Worm (Caenorhabditis elegans) whole organism, L4 larva: ENCODE data around the gene sulp-2.

Source experiments
- F10B5.3 ChIP-seq: sonication (generic microtip); optimal IDR thresholded peaks from 2 replicates; lab custom pipeline; 2016; ENCODE audit warnings: mild to moderate bottlenecking, missing genetic modification characterization, missing compliant biosample characterization
- F26F4.8 ChIP-seq: fragments of 200-800 bp; sonication (Bioruptor generic); conservative IDR thresholded peaks from 2 replicates; pipeline ENCODE4 v1.3.6; 2022; ENCODE audit warnings: missing genetic modification characterization, missing compliant biosample characterization
- F37D6.2 ChIP-seq: sonication (generic microtip); optimal IDR thresholded peaks from 2 replicates; lab custom pipeline; 2016; ENCODE audit warnings: mild to moderate bottlenecking, missing genetic modification characterization, missing compliant biosample characterization
- F49E8.2 ChIP-seq: sonication (generic microtip); optimal IDR thresholded peaks from 2 replicates; lab custom pipeline; 2016; ENCODE audit warnings: missing compliant biosample characterization, mild to moderate bottlenecking, missing genetic modification characterization, borderline replicate concordance
- R02D3.7 ChIP-seq: fragments of 150-350 bp; sonication (generic microtip); optimal IDR thresholded peaks from 3 replicates; lab custom pipeline; 2014; ENCODE audit warnings: missing biosample characterization, missing genetic modification characterization
- T20F7.1 ChIP-seq: fragments of 200-800 bp; sonication (Bioruptor generic); optimal IDR thresholded peaks from 2 replicates; lab custom pipeline; 2018; ENCODE audit warnings: mild to moderate bottlenecking, missing genetic modification characterization, missing compliant biosample characterization
- Y48G9A.11 ChIP-seq: fragments of 200-800 bp; sonication (Bioruptor generic); IDR thresholded peaks from 2 replicates; pipeline ENCODE4 v1.3.6; 2022; ENCODE audit warnings: missing genetic modification reagents, missing genetic modification characterization, missing compliant biosample characterization
- Y5F2A.4 ChIP-seq: fragments of 200-800 bp; sonication (Bioruptor generic); optimal IDR thresholded peaks from 2 replicates; lab custom pipeline; 2018; ENCODE audit warnings: mild to moderate bottlenecking, missing genetic modification characterization, missing compliant biosample characterization
- ZK546.5 ChIP-seq, 2 experiments: sonication (generic microtip); optimal IDR thresholded peaks; 2 replicates each; lab custom pipeline; 2017; ENCODE audit warnings: missing biosample characterization in 2 of 2, missing genetic modification characterization in 2 of 2
- aha-1 ChIP-seq: fragments of 150-350 bp; peaks from one replicate; lab custom pipeline; 2014; ENCODE audit warnings: missing biosample characterization, missing genetic modification characterization
- arid-1 ChIP-seq: fragments of 200-800 bp; sonication (Bioruptor generic); conservative IDR thresholded peaks from 2 replicates; pipeline ENCODE4 v1.3.6; 2022; ENCODE audit warnings: missing genetic modification reagents, missing genetic modification characterization, missing compliant biosample characterization
- ceh-32 ChIP-seq: sonication (generic microtip); optimal IDR thresholded peaks from 2 replicates; lab custom pipeline; 2016; ENCODE audit warnings: mild to moderate bottlenecking, missing genetic modification characterization, missing compliant biosample characterization; ENCODE audit not compliant: poor library complexity
- ceh-62 ChIP-seq: sonication (generic microtip); optimal IDR thresholded peaks from 2 replicates; lab custom pipeline; 2017; ENCODE audit warnings: missing biosample characterization, missing genetic modification characterization
- ceh-82 ChIP-seq: sonication (generic microtip); optimal IDR thresholded peaks from 2 replicates; lab custom pipeline; 2017; ENCODE audit warnings: missing biosample characterization, missing genetic modification characterization
- ces-1 ChIP-seq: fragments of 150-350 bp; sonication (generic microtip); optimal IDR thresholded peaks from 4 replicates; lab custom pipeline; 2014; ENCODE audit warnings: missing biosample characterization, missing genetic modification reagents, missing genetic modification characterization
- cey-2 ChIP-seq: sonication (generic microtip); optimal IDR thresholded peaks from 3 replicates; lab custom pipeline; 2017; ENCODE audit warnings: missing genetic modification characterization, mild to moderate bottlenecking, missing compliant biosample characterization, antibody characterized with exemption, borderline replicate concordance; ENCODE audit not compliant: insufficient read depth
- daf-12 ChIP-seq: fragments of 150-350 bp; optimal IDR thresholded peaks from 2 replicates; lab custom pipeline; 2014; ENCODE audit warnings: missing biosample characterization, missing genetic modification reagents, missing genetic modification characterization
- daf-16 ChIP-seq, 3 experiments: sonication (generic microtip); optimal IDR thresholded peaks; 2 replicates each; lab custom pipeline; 2016 to 2017; ENCODE audit warnings: missing genetic modification characterization in 3 of 3, missing genetic modification reagents in 3 of 3, mild to moderate bottlenecking in 2 of 3, missing compliant biosample characterization in 2 of 3, missing biosample characterization in 1 of 3, moderate library complexity in 1 of 3
- dmd-6 ChIP-seq: fragments of 200-800 bp; sonication (Bioruptor generic); IDR thresholded peaks from 2 replicates; pipeline ENCODE4 v1.3.6; 2022; ENCODE audit warnings: missing genetic modification reagents, missing genetic modification characterization, missing compliant biosample characterization
- dmd-8 ChIP-seq: fragments of 200-800 bp; sonication (Bioruptor generic); IDR thresholded peaks from 2 replicates; pipeline ENCODE4 v1.3.6; 2022; ENCODE audit warnings: missing genetic modification characterization, missing compliant biosample characterization
- dmd-9 ChIP-seq: fragments of 200-800 bp; sonication (Bioruptor generic); IDR thresholded peaks from 2 replicates; pipeline ENCODE4 v1.3.6; 2022; ENCODE audit warnings: missing genetic modification reagents, missing genetic modification characterization, missing compliant biosample characterization
- duxl-1 ChIP-seq: sonication (generic microtip); optimal IDR thresholded peaks from 2 replicates; lab custom pipeline; 2016; ENCODE audit warnings: mild to moderate bottlenecking, missing genetic modification characterization, moderate library complexity, missing compliant biosample characterization; ENCODE audit not compliant: poor library complexity
- dve-1 ChIP-seq: sonication (generic microtip); optimal IDR thresholded peaks from 2 replicates; lab custom pipeline; 2017; ENCODE audit warnings: antibody characterized with exemption, mild to moderate bottlenecking, missing genetic modification characterization, missing compliant biosample characterization; ENCODE audit not compliant: insufficient read depth
- egl-27 ChIP-seq: sonication (generic microtip); optimal IDR thresholded peaks from 3 replicates; lab custom pipeline; 2017; ENCODE audit warnings: missing biosample characterization, missing genetic modification reagents, missing genetic modification characterization
- fkh-10 ChIP-seq: fragments of 150-350 bp; optimal IDR thresholded peaks from 2 replicates; lab custom pipeline; 2014; ENCODE audit warnings: missing biosample characterization, missing genetic modification reagents, missing genetic modification characterization
- hlh-30 ChIP-seq: sonication (generic microtip); optimal IDR thresholded peaks from 2 replicates; lab custom pipeline; 2017; ENCODE audit warnings: antibody characterized with exemption, mild to moderate bottlenecking, missing genetic modification characterization, missing compliant biosample characterization; ENCODE audit not compliant: insufficient read depth
- jun-1 ChIP-seq: fragments of 150-350 bp; optimal IDR thresholded peaks from 2 replicates; lab custom pipeline; 2014; ENCODE audit warnings: missing biosample characterization, missing genetic modification reagents, missing genetic modification characterization
- lim-7 ChIP-seq: fragments of 200-800 bp; sonication (Bioruptor generic); IDR thresholded peaks from 2 replicates; pipeline ENCODE4 v1.3.6; 2022; ENCODE audit warnings: missing genetic modification characterization, missing compliant biosample characterization
- lin-15B ChIP-seq: fragments of 150-350 bp; sonication (generic microtip); optimal IDR thresholded peaks from 3 replicates; lab custom pipeline; 2014; ENCODE audit warnings: missing biosample characterization, missing genetic modification characterization
- lir-3 ChIP-seq: sonication (generic microtip); optimal IDR thresholded peaks from 2 replicates; lab custom pipeline; 2016; ENCODE audit warnings: mild to moderate bottlenecking, missing genetic modification characterization, missing compliant biosample characterization
- mdl-1 ChIP-seq, 2 experiments: fragments of 150-350 bp in 1 of 2; sonication (generic microtip) in 1 of 2; optimal IDR thresholded peaks; 2 replicates each; lab custom pipeline; 2014 to 2017; ENCODE audit warnings: missing biosample characterization in 2 of 2, missing genetic modification characterization in 2 of 2
- mdt-29 ChIP-seq: fragments of 200-800 bp; sonication (Bioruptor generic); IDR thresholded peaks from 2 replicates; pipeline ENCODE4 v1.3.6; 2022; ENCODE audit warnings: missing genetic modification reagents, missing genetic modification characterization, missing compliant biosample characterization
- mxl-3 ChIP-seq: fragments of 200-800 bp; sonication (Bioruptor generic); optimal IDR thresholded peaks from 2 replicates; lab custom pipeline; 2018; ENCODE audit warnings: mild to moderate bottlenecking, missing genetic modification characterization, missing compliant biosample characterization
- nhr-10 ChIP-seq: fragments of 150-350 bp; optimal IDR thresholded peaks from 2 replicates; lab custom pipeline; 2014; ENCODE audit warnings: missing biosample characterization, missing genetic modification characterization
- nhr-111 ChIP-seq: fragments of 200-800 bp; sonication (Bioruptor generic); optimal IDR thresholded peaks from 2 replicates; lab custom pipeline; 2018; ENCODE audit warnings: mild to moderate bottlenecking, missing genetic modification characterization, missing compliant biosample characterization
- nhr-28 ChIP-seq: fragments of 150-350 bp; optimal IDR thresholded peaks from 2 replicates; lab custom pipeline; 2014; ENCODE audit warnings: missing biosample characterization, missing genetic modification characterization
- nhr-41 ChIP-seq: fragments of 200-800 bp; sonication (Bioruptor generic); IDR thresholded peaks from 2 replicates; pipeline ENCODE4 v1.3.6; 2022; ENCODE audit warnings: missing genetic modification reagents, missing genetic modification characterization, missing compliant biosample characterization
- nhr-42 ChIP-seq: fragments of 200-800 bp; sonication (Bioruptor generic); IDR thresholded peaks from 2 replicates; pipeline ENCODE4 v1.3.6; 2022; ENCODE audit warnings: missing genetic modification characterization, missing compliant biosample characterization
- nhr-48 ChIP-seq: sonication (generic microtip); optimal IDR thresholded peaks from 2 replicates; lab custom pipeline; 2016; ENCODE audit warnings: mild to moderate bottlenecking, missing genetic modification characterization, missing compliant biosample characterization
- nhr-6 ChIP-seq: fragments of 150-350 bp; optimal IDR thresholded peaks from 2 replicates; lab custom pipeline; 2014; ENCODE audit warnings: missing biosample characterization, missing genetic modification characterization
- php-3 ChIP-seq: fragments of 200-800 bp; sonication (Bioruptor generic); IDR thresholded peaks from 2 replicates; pipeline ENCODE4 v1.3.6; 2022; ENCODE audit warnings: missing genetic modification reagents, missing genetic modification characterization, missing compliant biosample characterization
- rbr-2 ChIP-seq: sonication (generic microtip); optimal IDR thresholded peaks from 2 replicates; lab custom pipeline; 2016; ENCODE audit warnings: missing genotype, missing genetic modification characterization, missing compliant biosample characterization
- saeg-2 ChIP-seq: fragments of 200-800 bp; sonication (Bioruptor generic); IDR thresholded peaks from 2 replicates; pipeline ENCODE4 v1.3.6; 2022; ENCODE audit warnings: missing genetic modification reagents, missing genetic modification characterization, missing compliant biosample characterization
- set-16 ChIP-seq: fragments of 200-800 bp; sonication (Bioruptor generic); IDR thresholded peaks from 2 replicates; pipeline ENCODE4 v1.3.6; 2022; ENCODE audit warnings: missing genetic modification reagents, missing genetic modification characterization, missing compliant biosample characterization
- snpc-1.2 ChIP-seq: fragments of 200-800 bp; sonication (Bioruptor generic); IDR thresholded peaks from 2 replicates; pipeline ENCODE4 v1.3.6; 2022; ENCODE audit warnings: missing genetic modification reagents, missing genetic modification characterization, missing compliant biosample characterization
- tag-97 ChIP-seq: fragments of 200-800 bp; sonication (Bioruptor generic); IDR thresholded peaks from 2 replicates; pipeline ENCODE4 v1.3.6; 2022; ENCODE audit warnings: missing genetic modification characterization, missing compliant biosample characterization
- unc-130 ChIP-seq: sonication (generic microtip); optimal IDR thresholded peaks from 2 replicates; lab custom pipeline; 2016; ENCODE audit warnings: missing genetic modification reagents, missing genetic modification characterization, missing compliant biosample characterization
- unc-62 ChIP-seq, 3 experiments: fragments of 150-350 bp in 1 of 3; sonication (generic microtip); optimal IDR thresholded peaks in 2 of 3; peaks in 1 of 3; 1 replicate in 1 of 3; 2 replicates in 2 of 3; lab custom pipeline; 2014 to 2017; ENCODE audit warnings: missing biosample characterization in 3 of 3, missing genetic modification characterization in 3 of 3, missing genetic modification reagents in 3 of 3, missing genotype in 1 of 3
- zip-2 ChIP-seq: fragments of 150-350 bp; optimal IDR thresholded peaks from 2 replicates; lab custom pipeline; 2014; ENCODE audit warnings: missing biosample characterization, missing genetic modification characterization
- ztf-11 ChIP-seq: fragments of 150-350 bp; optimal IDR thresholded peaks from 2 replicates; lab custom pipeline; 2014; ENCODE audit warnings: missing biosample characterization, missing genetic modification characterization

sulp-2 gene

ce11 chrX:5628432-5628977, 29.4 kb upstream of the sulp-2 start:
- TF ChIP-seq F49E8.2 (tag; lab: Kevin White, UChicago): no peak
- TF ChIP-seq nhr-42 (GFP tag; lab: Robert Waterston, UW): no peak
- no peak for TF ChIP-seq F37D6.2
- TF ChIP-seq lin-15B: no peak
- no peak for TF ChIP-seq Y48G9A.11 (GFP tag; lab: Robert Waterston, UW)
- no peak for TF ChIP-seq lir-3 (tag; lab: Kevin White, UChicago)
- TF ChIP-seq T20F7.1 (GFP tag; lab: Kevin White, UChicago): no peak
- peak; percentile 86 for TF ChIP-seq nhr-48 (tag; lab: Kevin White, UChicago)
- TF ChIP-seq saeg-2 (GFP tag; lab: Robert Waterston, UW): no peak
- TF ChIP-seq tag-97: no peak
- TF ChIP-seq arid-1 (GFP tag; lab: Robert Waterston, UW): no peak
- no peak for TF ChIP-seq F10B5.3 (tag; lab: Kevin White, UChicago)
- TF ChIP-seq ceh-32 (tag; lab: Kevin White, UChicago): no peak
- no peak for TF ChIP-seq duxl-1 (tag; lab: Kevin White, UChicago)
- no peak for TF ChIP-seq ceh-82 (tag; lab: Kevin White, UChicago)
- TF ChIP-seq nhr-28 (tag; lab: Kevin White, UChicago): peak; percentile 41
- no peak for TF ChIP-seq nhr-6 (tag; lab: Kevin White, UChicago)
- TF ChIP-seq mxl-3: peak; percentile 78
- TF ChIP-seq egl-27: no peak
- TF ChIP-seq snpc-1.2 (GFP tag; lab: Robert Waterston, UW): no peak
- TF ChIP-seq dve-1 (tag; lab: Kevin White, UChicago): no peak
- TF ChIP-seq zip-2 (tag; lab: Kevin White, UChicago): no peak
- no peak for TF ChIP-seq jun-1 (tag; lab: Kevin White, UChicago)
- TF ChIP-seq nhr-10: no peak
- no peak for TF ChIP-seq F26F4.8 (GFP tag; lab: Robert Waterston, UW)
- peak; percentile 60 for TF ChIP-seq hlh-30 (tag; lab: Kevin White, UChicago)
- TF ChIP-seq daf-16 (GFP tag; optimal IDR thresholded peaks at IDR 0.05; lab: Kevin White, UChicago): no peak
- TF ChIP-seq daf-16 (tag; optimal IDR thresholded peaks at IDR 0.05; lab: Kevin White, UChicago): no peak
- TF ChIP-seq unc-130: no peak
- no peak for TF ChIP-seq ces-1 (GFP tag; lab: Kevin White, UChicago)
- no peak for TF ChIP-seq dmd-9 (GFP tag; lab: Robert Waterston, UW)
- no peak for TF ChIP-seq dmd-8 (GFP tag; lab: Robert Waterston, UW)
- no peak for TF ChIP-seq nhr-41 (GFP tag; lab: Robert Waterston, UW)
- TF ChIP-seq rbr-2 (tag; lab: Kevin White, UChicago): no peak
- no peak for TF ChIP-seq lim-7 (GFP tag; lab: Robert Waterston, UW)
- peak; percentile 90 for TF ChIP-seq aha-1 (tag; lab: Kevin White, UChicago)
- no peak for TF ChIP-seq Y5F2A.4 (GFP tag; lab: Kevin White, UChicago)
- no peak for TF ChIP-seq set-16 (GFP tag; lab: Robert Waterston, UW)
- no peak for TF ChIP-seq fkh-10 (GFP tag; lab: Kevin White, UChicago)
- 0 out of 2 replicates have a peak, but pooled peaks have one; percentile 44 for TF ChIP-seq php-3 (GFP tag; lab: Robert Waterston, UW)
- peak in 1 of 2 experiments; percentile 95 for TF ChIP-seq unc-62 (GFP tag; optimal IDR thresholded peaks at IDR 0.05 in 1 of 2; lab: Kevin White, UChicago)
- TF ChIP-seq unc-62 (tag; optimal IDR thresholded peaks at IDR 0.05; lab: Kevin White, UChicago): no peak
- TF ChIP-seq mdt-29 (GFP tag; lab: Robert Waterston, UW): no peak
- no peak for TF ChIP-seq daf-12 (tag; lab: Kevin White, UChicago)
- TF ChIP-seq dmd-6 (GFP tag; lab: Robert Waterston, UW): peak; percentile 55
- peak; percentile 36 for TF ChIP-seq cey-2 (tag; lab: Kevin White, UChicago)
- no peak for TF ChIP-seq ceh-62
- TF ChIP-seq nhr-111 (GFP tag; lab: Kevin White, UChicago): no peak
- TF ChIP-seq mdl-1 (tag; optimal IDR thresholded peaks at IDR 0.05; lab: Kevin White, UChicago): peak; percentile 27 to 81
- no peak for TF ChIP-seq R02D3.7 (tag; lab: Kevin White, UChicago)
- no peak for TF ChIP-seq ZK546.5 (tag; optimal IDR thresholded peaks at IDR 0.05; lab: Kevin White, UChicago)
- no peak for TF ChIP-seq ztf-11 (tag; lab: Kevin White, UChicago)
